Fruit fly (Drosophila melanogaster) whole organism, adult: ENCODE data around the gene CG8206.

Experiments
- CG11617 ChIP-seq: fragments of 200-800 bp; sonication (Bioruptor generic); optimal IDR thresholded peaks from 2 replicates; lab custom pipeline; 2017; ENCODE audit warnings: mild to moderate bottlenecking, missing biosample characterization, missing genetic modification reagents, missing genetic modification characterization
- CG1620 ChIP-seq: fragments of 200-800 bp; sonication (Bioruptor generic); optimal IDR thresholded peaks from 2 replicates; lab custom pipeline; 2016; ENCODE audit warnings: missing biosample characterization, missing genetic modification characterization
- CG33017 ChIP-seq: fragments of 200-800 bp; sonication (Bioruptor generic); optimal IDR thresholded peaks from 2 replicates; lab custom pipeline; 2018; ENCODE audit warnings: missing biosample characterization, mild to moderate bottlenecking, missing genetic modification characterization, moderate library complexity
- CG7101 ChIP-seq: fragments of 200-800 bp; sonication (Bioruptor generic); optimal IDR thresholded peaks from 2 replicates; lab custom pipeline; 2018; ENCODE audit warnings: missing biosample characterization, mild to moderate bottlenecking, missing genetic modification characterization, moderate library complexity
- Hr96 ChIP-seq: fragments of 200-800 bp; sonication (Bioruptor generic); optimal IDR thresholded peaks from 2 replicates; lab custom pipeline; 2016; ENCODE audit warnings: missing biosample characterization, missing genetic modification characterization
- Mnt ChIP-seq: fragments of 200-800 bp; sonication (Bioruptor generic); optimal IDR thresholded peaks from 2 replicates; lab custom pipeline; 2016; ENCODE audit warnings: missing biosample characterization, mild to moderate bottlenecking, missing genetic modification characterization
- bab1 ChIP-seq: fragments of 200-800 bp; sonication (Bioruptor generic); optimal IDR thresholded peaks from 3 replicates; lab custom pipeline; 2019; ENCODE audit warnings: missing biosample characterization, mild to moderate bottlenecking, missing genetic modification characterization, moderate library complexity
- cic ChIP-seq: fragments of 200-800 bp; sonication (Bioruptor generic); optimal IDR thresholded peaks from 2 replicates; lab custom pipeline; 2017; ENCODE audit warnings: missing biosample characterization, mild to moderate bottlenecking, missing genetic modification characterization, moderate library complexity
- kay ChIP-seq: fragments of 200-800 bp; sonication (Bioruptor generic); peaks from one replicate; lab custom pipeline; 2016; ENCODE audit warnings: missing biosample characterization, missing genetic modification characterization, borderline replicate concordance
- toe ChIP-seq: fragments of 200-800 bp; sonication (Bioruptor generic); optimal IDR thresholded peaks from 2 replicates; lab custom pipeline; 2016; ENCODE audit warnings: missing biosample characterization, missing genetic modification characterization

DNA sequence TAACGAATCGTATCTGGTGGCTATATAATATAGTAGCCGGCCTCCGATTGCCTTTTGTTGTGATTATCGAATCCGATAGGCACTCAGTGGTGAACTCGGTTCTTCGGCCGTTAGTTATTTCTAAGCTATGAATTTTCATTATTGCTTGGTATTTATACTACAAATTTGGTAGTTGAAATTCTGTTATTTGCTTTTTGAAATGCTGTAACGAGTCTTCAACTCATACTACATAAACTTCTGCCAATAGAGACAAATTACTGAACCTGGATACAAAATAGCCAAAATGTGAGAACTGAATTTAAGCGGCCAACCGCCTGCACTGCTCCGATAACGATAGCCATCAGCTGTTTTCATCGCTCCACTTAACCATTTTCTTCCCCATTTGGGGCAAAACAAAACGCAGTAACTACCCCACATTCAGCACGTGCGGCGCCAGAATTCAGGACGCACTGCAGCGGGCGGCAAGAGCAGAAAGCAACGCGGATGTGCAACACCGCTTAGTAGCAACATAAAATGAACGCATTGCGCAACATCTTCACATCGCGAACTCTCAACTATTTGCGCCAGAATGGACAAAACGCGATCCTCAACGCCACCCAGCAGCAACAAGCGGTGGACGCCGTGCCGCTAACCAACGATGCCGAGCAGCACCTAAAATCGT is at the start of gene CG8206, which contains the start of gene CG11679:
- TF ChIP-seq toe (GFP tag; lab: Kevin White, UChicago) = peak; percentile 71
- peak; percentile 71 for TF ChIP-seq CG1620 (GFP tag; lab: Kevin White, UChicago)
- TF ChIP-seq CG11617 (GFP tag; lab: Kevin White, UChicago) = peak; percentile 58
- peak; percentile 61 for TF ChIP-seq CG7101 (tag; lab: Kevin White, UChicago)
- TF ChIP-seq Hr96 (GFP tag; lab: Kevin White, UChicago) = peak; percentile 75
- peak; percentile 85 for TF ChIP-seq Mnt (GFP tag; lab: Kevin White, UChicago)
- TF ChIP-seq bab1 = peak; percentile 75
- TF ChIP-seq cic (GFP tag; lab: Kevin White, UChicago) = peak; percentile 24
- TF ChIP-seq CG33017 (tag; lab: Kevin White, UChicago) = peak; percentile 11
- TF ChIP-seq kay (GFP tag; lab: Kevin White, UChicago) = no peak
